Worm (Caenorhabditis elegans): Measurements from ENCODE around the gene cfz-2.

- TF ChIP-seq hrde-1 (tag; optimal IDR thresholded peaks at IDR 0.05; ENCODE audit: borderline replicate concordance) (no peak), unc-130 (GFP tag; optimal IDR thresholded peaks at IDR 0.05) (no peak), ztf-18 (tag; optimal IDR thresholded peaks at IDR 0.05) (no peak), ekl-4 (GFP tag; IDR thresholded peaks at IDR 0.05) (no peak), nhr-80 (tag; optimal IDR thresholded peaks at IDR 0.05) (no peak), rpc-1 (optimal IDR thresholded peaks at IDR 0.05) (no peak), rpc-1 (tag; optimal IDR thresholded peaks at IDR 0.05) (no peak), snpc-1.1 (tag; optimal IDR thresholded peaks at IDR 0.05; ENCODE audit: insufficient read depth) (no peak), mes-4 (tag; optimal IDR thresholded peaks at IDR 0.05) (no peak), nfyb-1 (GFP tag; IDR thresholded peaks at IDR 0.05) (no peak), gei-17 (GFP tag; optimal IDR thresholded peaks at IDR 0.05) (no peak), unc-62 (GFP tag; optimal IDR thresholded peaks at IDR 0.05) (no peak)
These were observed 5.7 kb upstream of the cfz-2 start for ce11 chrV:3450351-3450750.

Measured in whole organism, young adult.